Fruit fly (Drosophila melanogaster) whole organism, embryonic: ENCODE data around the gene Rsph1.

Experiments
- Adf1 ChIP-seq: fragments of 200-800 bp; sonication (Bioruptor generic); IDR thresholded peaks from 2 replicates; pipeline ENCODE4 v1.3.6; 2022; ENCODE audit warnings: missing biosample characterization, missing genetic modification characterization
- Antp ChIP-seq: fragments of 200-800 bp; sonication (Bioruptor generic); optimal IDR thresholded peaks from 3 replicates; lab custom pipeline; 2016; ENCODE audit warnings: missing biosample characterization, missing genetic modification characterization
- Awh ChIP-seq: fragments of 200-800 bp; sonication (Bioruptor generic); IDR thresholded peaks from 2 replicates; pipeline ENCODE4, ENCODE4 v1.3.6; 2022; ENCODE audit warnings: missing biosample characterization, missing genetic modification characterization
- CG11398 ChIP-seq: fragments of 200-800 bp; sonication (Bioruptor generic); optimal IDR thresholded peaks from 2 replicates; lab custom pipeline; 2016; ENCODE audit warnings: missing biosample characterization, missing genetic modification characterization
- CG12391 ChIP-seq: fragments of 200-800 bp; sonication (Bioruptor generic); optimal IDR thresholded peaks from 3 replicates; lab custom pipeline; 2018; ENCODE audit warnings: missing biosample characterization, mild to moderate bottlenecking, missing genetic modification characterization, moderate library complexity
- CG14441 ChIP-seq: fragments of 200-800 bp; sonication (Bioruptor generic); IDR thresholded peaks from 2 replicates; pipeline ENCODE4 v1.3.6; 2022; ENCODE audit warnings: missing biosample characterization, missing genetic modification characterization
- CG16813 ChIP-seq: fragments of 200-800 bp; sonication (Bioruptor generic); IDR thresholded peaks from 3 replicates; pipeline ENCODE4 v1.3.6; 2022; ENCODE audit warnings: missing biosample characterization, missing genetic modification characterization; ENCODE audit not compliant: partially characterized antibody
- CG18619 ChIP-seq: fragments of 200-800 bp; sonication (Bioruptor generic); optimal IDR thresholded peaks from 3 replicates; lab custom pipeline; 2017; ENCODE audit warnings: missing biosample characterization, mild to moderate bottlenecking, missing genetic modification characterization
- CG2120 ChIP-seq: fragments of 200-800 bp; sonication (Bioruptor generic); optimal IDR thresholded peaks from 3 replicates; lab custom pipeline; 2016; ENCODE audit warnings: missing biosample characterization, missing genetic modification characterization
- CG2129 ChIP-seq: fragments of 200-800 bp; sonication (Bioruptor generic); IDR thresholded peaks from 2 replicates; pipeline ENCODE4 v1.3.6; 2022; ENCODE audit warnings: missing biosample characterization, missing genetic modification characterization; ENCODE audit not compliant: partially characterized antibody
- CG34376 ChIP-seq: fragments of 200-800 bp; sonication (Bioruptor generic); optimal IDR thresholded peaks from 2 replicates; lab custom pipeline; 2018; ENCODE audit warnings: missing biosample characterization, mild to moderate bottlenecking, missing genetic modification characterization
- CG3726 ChIP-seq: fragments of 200-800 bp; sonication (Bioruptor generic); IDR thresholded peaks from 3 replicates; pipeline ENCODE4, ENCODE4 v1.3.6; 2022; ENCODE audit warnings: missing biosample characterization, missing genetic modification characterization
- CG6175 ChIP-seq: fragments of 200-800 bp; sonication (Bioruptor generic); IDR thresholded peaks from 3 replicates; pipeline ENCODE4 v1.3.6; 2022; ENCODE audit warnings: missing biosample characterization, missing genetic modification characterization
- CG7839 ChIP-seq: fragments of 200-800 bp; sonication (Bioruptor generic); optimal IDR thresholded peaks from 3 replicates; lab custom pipeline; 2018; ENCODE audit warnings: missing biosample characterization, mild to moderate bottlenecking, missing genetic modification characterization, moderate library complexity
- Dbx ChIP-seq: fragments of 200-800 bp; sonication (Bioruptor generic); IDR thresholded peaks from 3 replicates; pipeline ENCODE4 v1.3.6; 2022; ENCODE audit warnings: missing biosample characterization, missing genetic modification characterization
- Doc3 ChIP-seq: fragments of 200-800 bp; sonication (Bioruptor generic); IDR thresholded peaks from 3 replicates; pipeline ENCODE4 v1.3.6; 2022; ENCODE audit warnings: missing biosample characterization, missing genetic modification characterization; ENCODE audit not compliant: partially characterized antibody
- ERR ChIP-seq: fragments of 200-800 bp; sonication (Bioruptor generic); optimal IDR thresholded peaks from 2 replicates; lab custom pipeline; 2016; ENCODE audit warnings: missing biosample characterization, missing genetic modification characterization
- Ets65A ChIP-seq: fragments of 200-800 bp; sonication (Bioruptor generic); peaks from one replicate; lab custom pipeline; 2016; ENCODE audit warnings: missing biosample characterization, missing genetic modification characterization
- Hr78 ChIP-seq, 2 experiments: fragments of 200-800 bp in 1 of 2; fragments of >200 bp in 1 of 2; sonication (Bioruptor generic) in 1 of 2; optimal IDR thresholded peaks; 2 replicates each; lab custom pipeline; 2017 to 2019; ENCODE audit warnings: missing biosample characterization in 2 of 2, missing genetic modification characterization in 2 of 2, mild to moderate bottlenecking in 1 of 2, moderate library complexity in 1 of 2
- MTF-1 ChIP-seq: fragments of 200-800 bp; sonication (Bioruptor generic); optimal IDR thresholded peaks from 2 replicates; lab custom pipeline; 2018; ENCODE audit warnings: missing biosample characterization, mild to moderate bottlenecking, missing genetic modification characterization, borderline replicate concordance
- Med ChIP-seq: fragments of 200-800 bp; sonication (Bioruptor generic); peaks from one replicate; lab custom pipeline; 2016; ENCODE audit warnings: missing biosample characterization, missing genetic modification characterization, mild to moderate bottlenecking, inconsistent platforms, moderate library complexity
- NfI ChIP-seq: fragments of 200-800 bp; sonication (Bioruptor generic); optimal IDR thresholded peaks from 3 replicates; lab custom pipeline; 2018; ENCODE audit warnings: missing biosample characterization, mild to moderate bottlenecking, missing genetic modification characterization, moderate library complexity
- Pdp1 ChIP-seq, 2 experiments: fragments of 200-800 bp; sonication (Bioruptor generic); optimal IDR thresholded peaks; 3 replicates each; lab custom pipeline; 2016; ENCODE audit warnings: missing biosample characterization in 2 of 2, missing genetic modification characterization in 2 of 2, mild to moderate bottlenecking in 1 of 2, moderate library complexity in 1 of 2
- Ptx1 ChIP-seq: fragments of 200-800 bp; sonication (Bioruptor generic); IDR thresholded peaks from 2 replicates; pipeline ENCODE4 v1.3.6; 2022; ENCODE audit warnings: missing biosample characterization, missing genetic modification characterization
- Ravus ChIP-seq: fragments of 200-800 bp; sonication (Bioruptor generic); IDR thresholded peaks from 2 replicates; pipeline ENCODE4 v1.3.6; 2022; ENCODE audit warnings: missing biosample characterization, missing genetic modification characterization
- Rfx ChIP-seq: fragments of 200-800 bp; sonication (Bioruptor generic); IDR thresholded peaks from 2 replicates; pipeline ENCODE4 v1.3.6; 2022; ENCODE audit warnings: missing biosample characterization, missing genetic modification characterization
- bsh ChIP-seq, 2 experiments: fragments of 200-800 bp; sonication (Bioruptor generic); optimal IDR thresholded peaks; 2 replicates each; lab custom pipeline; 2017 to 2018; ENCODE audit warnings: mild to moderate bottlenecking in 2 of 2, missing biosample characterization in 2 of 2, missing genetic modification characterization in 2 of 2, moderate library complexity in 1 of 2
- chinmo ChIP-seq: fragments of 200-800 bp; sonication (Bioruptor generic); IDR thresholded peaks from 4 replicates; pipeline ENCODE4 v1.3.6; 2022; ENCODE audit warnings: missing biosample characterization, missing genetic modification characterization; ENCODE audit not compliant: partially characterized antibody
- crol ChIP-seq: fragments of 200-800 bp; sonication (Bioruptor generic); IDR thresholded peaks from 2 replicates; pipeline ENCODE4 v1.3.6; 2022; ENCODE audit warnings: missing biosample characterization, missing genetic modification characterization
- cwo ChIP-seq: fragments of 200-800 bp; sonication (Bioruptor generic); optimal IDR thresholded peaks from 3 replicates; lab custom pipeline; 2017; ENCODE audit warnings: missing biosample characterization, missing genetic modification characterization, mild to moderate bottlenecking, moderate library complexity, missing genetic modification reagents
- dysf ChIP-seq: fragments of 200-800 bp; sonication (Bioruptor generic); IDR thresholded peaks from 3 replicates; pipeline ENCODE4 v1.3.6; 2022; ENCODE audit warnings: missing biosample characterization, missing genetic modification characterization
- ftz-f1 ChIP-seq: fragments of 200-800 bp; sonication (Bioruptor generic); optimal IDR thresholded peaks from 2 replicates; lab custom pipeline; 2016; ENCODE audit warnings: missing biosample characterization, missing genetic modification characterization
- gsb-n ChIP-seq: fragments of 200-800 bp; sonication (Bioruptor generic); optimal IDR thresholded peaks from 3 replicates; lab custom pipeline; 2018; ENCODE audit warnings: missing biosample characterization, mild to moderate bottlenecking, missing genetic modification characterization
- lab ChIP-seq: fragments of 200-800 bp; sonication (Bioruptor generic); optimal IDR thresholded peaks from 3 replicates; lab custom pipeline; 2017; ENCODE audit warnings: missing biosample characterization, missing genetic modification characterization, mild to moderate bottlenecking, moderate library complexity, missing genetic modification reagents
- nerfin-1 ChIP-seq: fragments of 200-800 bp; sonication (Bioruptor generic); optimal IDR thresholded peaks from 3 replicates; lab custom pipeline; 2019; ENCODE audit warnings: missing biosample characterization, mild to moderate bottlenecking, missing genetic modification characterization, moderate library complexity
- pan ChIP-seq, 4 experiments: fragments of >200 bp in 3 of 4; fragments of 200-800 bp in 1 of 4; sonication (Bioruptor generic) in 1 of 4; optimal IDR thresholded peaks in 3 of 4; IDR thresholded peaks in 1 of 4; 2 replicates each; pipeline versions ENCODE4 v1.3.6 to Lab custom; 2017 to 2022; ENCODE audit warnings: missing biosample characterization in 2 of 4, missing genetic modification characterization in 2 of 4, mixed read lengths in 1 of 4
- rib ChIP-seq: fragments of 200-800 bp; sonication (Bioruptor generic); IDR thresholded peaks from 2 replicates; pipeline ENCODE4 v1.3.6; 2022; ENCODE audit warnings: missing biosample characterization, missing genetic modification characterization
- sug ChIP-seq: fragments of 200-800 bp; optimal IDR thresholded peaks from 2 replicates; lab custom pipeline; 2019; ENCODE audit warnings: missing biosample characterization, mild to moderate bottlenecking, missing genetic modification characterization, moderate library complexity
- tx ChIP-seq: fragments of 200-800 bp; sonication (Bioruptor generic); optimal IDR thresholded peaks from 2 replicates; lab custom pipeline; 2016; ENCODE audit warnings: missing biosample characterization, missing genetic modification characterization
- vvl ChIP-seq: fragments of 200-800 bp; sonication (Bioruptor generic); IDR thresholded peaks from 2 replicates; pipeline ENCODE4 v1.3.6; 2022; ENCODE audit warnings: missing biosample characterization, missing genetic modification characterization

Gene Rsph1

DNA sequence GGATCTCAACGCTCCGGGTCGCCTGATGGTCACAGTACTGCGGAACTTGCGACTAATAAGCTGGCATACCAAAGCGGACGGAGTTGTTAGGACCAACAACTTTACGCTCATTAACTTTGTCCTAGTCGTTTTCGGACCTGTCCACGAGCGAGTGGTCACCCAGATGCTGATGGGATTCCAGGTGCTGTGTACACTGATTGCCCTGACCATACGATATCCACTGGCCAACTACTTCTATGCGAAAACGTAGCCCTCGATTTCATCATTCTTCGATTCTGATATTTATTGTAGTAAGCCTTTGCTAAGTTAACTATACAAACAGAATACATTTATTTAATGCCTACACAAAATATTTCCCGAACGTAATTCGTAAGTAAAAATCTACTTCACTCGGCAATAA, at the start of gene Rsph1:
Rsph1 (plus strand) TSS at position 301 of the 400 bp plus-strand sequence.
- TF ChIP-seq CG18619 (GFP tag; lab: Kevin White, UChicago) (no peak), Med (GFP tag; lab: Kevin White, UChicago) (peak; percentile 20), CG7839 (tag; lab: Kevin White, UChicago) (no peak)

DNA sequence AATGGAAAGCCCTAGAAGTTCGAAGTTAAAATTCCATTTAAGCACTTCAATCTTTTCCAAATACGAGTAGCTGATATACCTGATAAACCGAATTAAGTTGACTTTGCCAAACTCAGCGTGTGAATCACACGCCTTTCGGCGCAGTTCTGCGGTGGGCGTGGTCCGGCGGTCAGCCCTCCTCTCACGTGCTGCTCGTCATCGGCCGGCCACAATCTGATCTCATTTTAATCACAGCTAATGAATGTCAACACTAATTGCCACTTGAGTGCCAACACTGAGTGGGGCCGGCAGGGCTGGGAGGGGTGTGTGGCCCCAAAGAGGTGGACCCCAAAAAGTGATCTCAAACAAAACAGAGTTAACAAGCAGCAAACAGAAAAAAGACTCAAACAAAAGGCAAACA, 47.3 kb upstream of the Rsph1 start:
- no peak for TF ChIP-seq MTF-1 (GFP tag; lab: Kevin White, UChicago)
- no peak for TF ChIP-seq CG12391 (tag; lab: Kevin White, UChicago)
- no peak for TF ChIP-seq vvl
- no peak for TF ChIP-seq nerfin-1
- TF ChIP-seq cwo (GFP tag; lab: Kevin White, UChicago) = peak; percentile 51
- no peak for TF ChIP-seq ftz-f1 (GFP tag; lab: Kevin White, UChicago)
- TF ChIP-seq tx (GFP tag; lab: Kevin White, UChicago) = no peak
- no peak for TF ChIP-seq Ets65A (GFP tag; lab: Kevin White, UChicago)
- TF ChIP-seq crol = 0 out of 2 replicates have a peak, but pooled peaks have one; percentile 27
- 0 out of 3 replicates have a peak, but pooled peaks have one; percentile 28 for TF ChIP-seq Dbx
- no peak for TF ChIP-seq Doc3
- TF ChIP-seq Ptx1 (GFP tag; lab: Robert Waterston, UW) = 0 out of 2 replicates have a peak, but pooled peaks have one; percentile 9
- TF ChIP-seq chinmo = 0 out of 4 replicates have a peak, but pooled peaks have one; percentile 48
- TF ChIP-seq CG11398 (GFP tag; lab: Kevin White, UChicago) = no peak
- TF ChIP-seq CG14441 = no peak
- TF ChIP-seq Awh (GFP tag; lab: Robert Waterston, UW) = 0 out of 2 replicates have a peak, but pooled peaks have one; percentile 11

DNA sequence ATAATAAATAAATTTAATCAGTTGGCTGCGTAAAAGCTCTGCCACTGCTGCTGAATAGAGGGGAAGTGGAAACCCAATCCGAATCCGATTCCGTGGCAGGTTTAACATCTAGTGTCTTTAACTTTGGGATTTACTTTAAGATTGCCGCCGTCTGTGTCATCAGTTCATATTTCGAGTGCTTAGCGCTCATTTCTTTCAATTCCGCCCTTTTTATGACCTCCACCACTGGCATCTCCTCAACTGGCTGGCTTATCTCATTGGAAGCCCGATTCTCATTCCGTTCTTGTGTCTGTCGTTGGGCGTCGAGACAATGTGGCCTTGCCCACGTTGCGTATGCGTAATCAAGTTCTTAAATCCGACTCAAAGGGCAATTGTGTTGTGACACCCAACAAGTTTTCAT, 42.4 kb upstream of the Rsph1 start:
- TF ChIP-seq CG6175 (GFP tag; lab: Robert Waterston, UW) = 0 out of 3 replicates have a peak, but pooled peaks have one; percentile 22
- TF ChIP-seq lab (GFP tag; lab: Kevin White, UChicago) = peak; percentile 22
- TF ChIP-seq bsh (GFP tag; optimal IDR thresholded peaks at IDR 0.05; lab: Kevin White, UChicago) = no peak
- peak; percentile 61 for TF ChIP-seq Med (GFP tag; lab: Kevin White, UChicago)
- TF ChIP-seq sug (tag; lab: Kevin White, UChicago) = peak; percentile 36
- no peak for TF ChIP-seq Ravus (GFP tag; lab: Robert Waterston, UW)
- TF ChIP-seq Pdp1 (GFP tag; optimal IDR thresholded peaks at IDR 0.05; lab: Kevin White, UChicago) = peak in 1 of 2 experiments; percentile 69
- 0 out of 3 replicates have a peak, but pooled peaks have one; percentile 13 for TF ChIP-seq dysf (GFP tag; lab: Robert Waterston, UW)
- peak; percentile 67 for TF ChIP-seq CG34376
- no peak for TF ChIP-seq Adf1 (GFP tag; lab: Robert Waterston, UW)
- peak in 1 of 2 experiments; percentile 12 for TF ChIP-seq Hr78 (GFP tag; optimal IDR thresholded peaks at IDR 0.05; lab: Kevin White, UChicago)
- TF ChIP-seq ERR (GFP tag; lab: Kevin White, UChicago) = peak; percentile 7

DNA sequence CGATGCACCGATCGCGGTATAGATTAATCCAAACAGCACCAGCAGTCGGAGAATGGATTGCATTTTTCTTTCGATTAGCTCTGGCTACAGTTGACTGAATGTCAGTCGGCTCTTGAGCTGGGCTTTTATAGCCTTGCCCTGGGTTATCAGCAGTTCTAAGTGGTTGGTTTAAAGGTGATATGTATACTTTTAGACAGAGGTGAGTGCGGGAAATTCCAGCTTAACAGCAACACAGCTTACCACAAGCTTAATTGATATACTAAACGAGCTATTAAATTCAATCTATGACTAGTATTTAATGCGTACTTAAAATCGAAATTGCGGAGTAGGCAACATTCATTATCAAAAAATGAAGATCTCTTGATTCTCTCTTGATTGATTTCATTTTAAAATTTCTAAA, 40.4 kb upstream of the Rsph1 start, which contains the start of gene CG9928:
CG9928 (minus strand) TSS at position 101 of the 400 bp plus-strand sequence.
- TF ChIP-seq nerfin-1 (no peak), Ets65A (GFP tag; lab: Kevin White, UChicago) (peak; percentile 16), CG16813 (no peak)

DNA sequence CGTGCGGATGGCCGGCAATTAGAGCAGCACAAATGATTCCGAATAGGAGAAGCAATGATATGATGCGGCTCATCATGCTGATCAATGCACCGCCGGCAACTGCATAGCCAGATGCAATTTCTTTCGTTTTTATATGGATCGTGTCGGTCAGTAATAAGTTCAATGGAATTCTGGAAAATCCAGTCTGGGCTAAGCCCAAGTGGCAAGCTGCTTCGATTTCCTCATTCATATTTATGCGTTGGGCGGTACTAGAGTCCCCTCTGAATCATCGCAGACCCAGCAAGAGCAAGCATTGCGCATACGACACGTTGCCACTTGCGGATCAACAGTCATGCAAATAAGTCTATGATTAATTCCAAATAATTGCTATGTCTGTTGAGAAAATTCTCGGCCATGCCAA, 39.7 kb upstream of the Rsph1 start, which contains the start of gene CG16978:
CG16978 (minus strand) TSS at position 101 of the 400 bp plus-strand sequence.
- TF ChIP-seq gsb-n (no peak), NfI (GFP tag; lab: Kevin White, UChicago) (no peak), CG3726 (GFP tag; lab: Robert Waterston, UW) (no peak), Antp (GFP tag; lab: Kevin White, UChicago) (no peak), CG2129 (no peak), pan (optimal IDR thresholded peaks at IDR 0.05; lab: Kevin White, UChicago) (no peak), pan (GFP tag; optimal IDR thresholded peaks at IDR 0.05 in 1 of 2, IDR thresholded peaks at IDR 0.05 in 1 of 2) (no peak), Rfx (no peak), rib (GFP tag; lab: Robert Waterston, UW) (no peak), dysf (GFP tag; lab: Robert Waterston, UW) (no peak), CG11398 (GFP tag; lab: Kevin White, UChicago) (no peak), CG2120 (no peak)
